Worm (Caenorhabditis elegans): Measurements from ENCODE around the gene T25D1.2.

- TF ChIP-seq nhr-10 (tag; optimal IDR thresholded peaks at IDR 0.05) (no peak), aly-2 (tag; optimal IDR thresholded peaks at IDR 0.05) (no peak)
Measured at ce11 chrX:16480232-16480631, 35.1 kb upstream of the T25D1.2 start.
